Fruit fly (Drosophila melanogaster) Kc167 (cell line): ENCODE results near the gene CG43059.

Experiments
- Myc ChIP-seq: fragments of >200 bp; optimal IDR thresholded peaks from 2 replicates; lab custom pipeline; 2017; ENCODE audit warnings: missing external identifiers
- h ChIP-seq: fragments of >200 bp; optimal IDR thresholded peaks from 3 replicates; lab custom pipeline; 2018; ENCODE audit warnings: missing external identifiers
- insv ChIP-seq: fragments of >200 bp; optimal IDR thresholded peaks from 3 replicates; lab custom pipeline; 2018; ENCODE audit warnings: missing external identifiers
- psq ChIP-seq: fragments of >200 bp; optimal IDR thresholded peaks from 2 replicates; lab custom pipeline; 2017; ENCODE audit warnings: missing external identifiers
- ttk ChIP-seq: sonication (Bioruptor generic); optimal IDR thresholded peaks from 2 replicates; lab custom pipeline; 2017; ENCODE audit warnings: missing external identifiers

DNA sequence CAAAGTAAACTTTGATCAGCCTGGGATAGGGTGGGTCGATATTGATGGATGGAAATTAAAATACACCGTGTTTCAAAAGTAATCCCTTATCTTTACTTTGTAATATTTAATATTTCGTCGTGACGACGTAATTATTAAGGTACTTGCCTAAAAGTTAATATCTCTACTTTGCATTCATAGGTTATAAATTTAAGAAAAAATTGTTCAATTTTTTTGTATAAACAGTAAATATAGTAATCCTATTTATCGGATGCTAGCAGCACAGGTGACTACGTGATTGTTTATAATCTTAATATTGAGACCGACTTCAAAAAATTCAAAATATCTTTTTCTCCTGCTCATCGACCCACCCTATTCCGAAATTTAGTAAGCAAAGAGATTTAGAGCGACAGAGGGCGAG is 39.4 kb upstream of the CG43059 start:
- no peak for TF ChIP-seq ttk (lab: Kevin White, UChicago)
- no peak for TF ChIP-seq h (lab: Kevin White, UChicago)
- no peak for TF ChIP-seq psq (lab: Kevin White, UChicago)
- TF ChIP-seq insv (lab: Kevin White, UChicago): no peak
- no peak for TF ChIP-seq Myc (lab: Kevin White, UChicago)
